Fruit fly (Drosophila melanogaster): ENCODE data around the gene shps.

The shps gene

DNA sequence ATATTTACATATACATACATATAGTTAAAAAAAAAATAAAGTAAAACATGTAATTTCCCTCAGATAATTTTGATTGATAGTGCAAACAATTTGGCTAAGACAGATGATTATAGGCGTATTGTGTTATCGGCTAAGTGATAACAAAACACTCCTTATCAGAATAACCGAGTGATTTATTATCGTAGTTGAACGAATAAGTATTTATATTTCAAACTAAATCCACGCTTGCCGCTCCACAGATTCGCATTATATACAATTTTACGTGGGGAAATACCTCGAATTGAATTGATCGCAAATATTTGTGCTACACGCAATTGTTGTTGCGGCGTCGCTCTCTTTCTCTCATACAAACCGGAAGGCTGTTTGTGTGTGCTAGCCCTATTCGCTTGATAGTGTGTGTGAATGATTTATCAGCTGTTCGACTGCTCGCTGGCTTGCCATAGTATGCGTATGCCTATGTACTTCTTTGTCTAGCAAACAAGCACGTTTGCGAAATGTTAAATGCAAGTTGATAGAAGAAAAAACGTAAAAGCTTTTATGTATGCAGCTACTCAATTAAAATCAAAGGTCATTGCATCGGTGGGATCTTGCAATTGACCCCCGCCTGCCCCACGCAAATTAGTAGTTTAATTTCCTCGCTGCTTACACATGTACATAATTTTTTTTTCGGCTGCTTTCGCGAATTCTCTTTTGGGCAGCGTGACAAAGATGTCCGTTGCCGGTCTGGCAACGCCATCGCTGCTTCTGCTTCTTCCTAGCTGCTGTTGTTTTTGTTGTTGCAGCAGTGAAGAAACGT, 45.8 kb upstream of the shps start (continued):
- TF ChIP-seq CG8632 (GFP tag; optimal IDR thresholded peaks at IDR 0.05), result no peak

DNA sequence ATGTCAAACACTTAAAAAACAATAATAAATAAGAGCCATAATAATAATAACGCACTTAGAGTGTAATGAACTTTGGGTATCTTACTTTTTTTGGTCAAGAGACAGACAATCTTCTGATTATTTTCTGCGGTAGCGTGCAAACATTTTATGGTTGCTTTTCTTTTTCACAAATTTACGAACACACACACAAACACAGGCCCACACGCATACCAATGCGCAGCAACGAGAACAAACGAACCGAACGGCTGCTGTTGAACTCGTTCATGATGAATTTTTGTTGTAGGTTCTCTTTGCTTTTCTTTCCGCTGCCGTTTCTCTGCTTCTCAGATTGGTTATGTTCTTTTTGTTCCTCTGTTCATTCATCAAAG, 45.2 kb upstream of the shps start:
- TF ChIP-seq achi (GFP tag; optimal IDR thresholded peaks at IDR 0.05) (no peak), Lpt (GFP tag; optimal IDR thresholded peaks at IDR 0.05) (no peak), CG6808 (GFP tag; optimal IDR thresholded peaks at IDR 0.05) (no peak), Sox15 (GFP tag; optimal IDR thresholded peaks at IDR 0.05) (no peak), acj6 (GFP tag; optimal IDR thresholded peaks at IDR 0.05) (no peak), CG6792 (GFP tag; optimal IDR thresholded peaks at IDR 0.05) (no peak), CG4318 (GFP tag; optimal IDR thresholded peaks at IDR 0.05) (no peak), lz (GFP tag; optimal IDR thresholded peaks at IDR 0.05) (no peak), CG32006 (GFP tag; optimal IDR thresholded peaks at IDR 0.05) (no peak), CG15336 (GFP tag; IDR thresholded peaks at IDR 0.05) (no peak), topi (GFP tag; optimal IDR thresholded peaks at IDR 0.05) (no peak), fkh (GFP tag; optimal IDR thresholded peaks at IDR 0.05) (no peak), fd85E (GFP tag; optimal IDR thresholded peaks at IDR 0.05) (no peak), esn (GFP tag; optimal IDR thresholded peaks at IDR 0.05) (no peak), dsx (GFP tag; optimal IDR thresholded peaks at IDR 0.05; ENCODE audit: poor library complexity, severe bottlenecking) (no peak), salr (GFP tag; optimal IDR thresholded peaks at IDR 0.05) (no peak)

DNA sequence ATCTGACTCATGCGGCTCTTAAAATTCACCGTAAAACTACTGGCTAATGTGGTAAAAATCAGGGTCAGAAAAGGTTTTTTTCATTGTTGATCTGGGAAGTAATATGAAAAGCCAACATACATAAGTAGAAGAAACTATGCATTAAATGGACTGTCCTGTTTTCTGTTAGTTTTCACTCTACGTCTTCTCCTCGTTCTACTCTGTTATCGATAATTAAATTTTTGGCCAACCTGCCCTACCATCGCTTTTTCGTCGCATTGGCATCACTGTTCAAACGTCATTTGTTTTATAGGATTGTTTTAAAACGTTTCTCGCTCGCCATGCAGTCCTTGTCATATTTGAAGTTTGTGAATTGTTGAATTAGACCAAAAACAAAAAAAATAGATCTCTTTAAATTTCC, 44.7 kb upstream of the shps start:
- TF ChIP-seq CG6808 (GFP tag; optimal IDR thresholded peaks at IDR 0.05), result peak; percentile 93
- TF ChIP-seq Sox14 (GFP tag; optimal IDR thresholded peaks at IDR 0.05), result no peak
- TF ChIP-seq CG3919 (GFP tag; optimal IDR thresholded peaks at IDR 0.05), result no peak

DNA sequence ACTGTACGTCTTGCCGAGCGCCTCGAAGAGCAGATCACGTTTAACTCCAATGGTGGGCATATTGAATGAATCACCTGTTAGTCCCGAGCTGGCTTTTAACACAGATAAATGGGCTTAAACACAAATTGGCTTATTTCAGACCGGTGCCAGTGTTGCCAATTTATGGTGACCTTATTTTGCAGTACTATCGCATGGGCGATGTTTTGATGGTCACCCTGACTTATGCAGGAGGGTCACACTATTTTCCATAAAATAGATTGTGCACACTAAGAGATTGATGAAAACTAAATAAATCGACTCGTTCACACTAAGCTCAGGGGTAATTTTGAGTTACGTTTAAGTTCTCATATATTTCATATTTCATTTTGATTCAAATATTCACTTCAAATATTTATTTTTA, 26.9 kb upstream of the shps start, which contains the start of gene beta-PheRS:
Gene beta-PheRS (minus strand): TSS at position 186 of the 400 bp plus-strand sequence.
- TF ChIP-seq CG32006 (GFP tag; optimal IDR thresholded peaks at IDR 0.05) (no peak), ss (GFP tag; optimal IDR thresholded peaks at IDR 0.05) (no peak), esn (GFP tag; optimal IDR thresholded peaks at IDR 0.05) (peak; percentile 52), fd85E (GFP tag; optimal IDR thresholded peaks at IDR 0.05) (no peak), lz (GFP tag; optimal IDR thresholded peaks at IDR 0.05) (peak; percentile 46), CG11294 (GFP tag; IDR thresholded peaks at IDR 0.05) (peak; percentile 26; the same call in 1 of the 2 replicates), CG15336 (GFP tag; IDR thresholded peaks at IDR 0.05) (no peak), Sox15 (GFP tag; optimal IDR thresholded peaks at IDR 0.05) (no peak), Sox102F (GFP tag; optimal IDR thresholded peaks at IDR 0.05) (no peak), salr (GFP tag; optimal IDR thresholded peaks at IDR 0.05) (no peak), CG6808 (GFP tag; optimal IDR thresholded peaks at IDR 0.05) (no peak), CG6792 (GFP tag; optimal IDR thresholded peaks at IDR 0.05) (no peak), CG3032 (tag; optimal IDR thresholded peaks at IDR 0.05) (no peak), Gug (GFP tag; IDR thresholded peaks at IDR 0.05) (no peak), achi (GFP tag; optimal IDR thresholded peaks at IDR 0.05) (no peak), OdsH (GFP tag; optimal IDR thresholded peaks at IDR 0.05) (no peak), CG1621 (tag; optimal IDR thresholded peaks at IDR 0.05) (no peak), CG31627 (GFP tag; optimal IDR thresholded peaks at IDR 0.05) (peak; percentile 73), CG8319 (GFP tag; optimal IDR thresholded peaks at IDR 0.05) (peak; percentile 99), Hr39 (GFP tag; optimal IDR thresholded peaks at IDR 0.05) (no peak), acj6 (GFP tag; optimal IDR thresholded peaks at IDR 0.05) (no peak), CG11902 (GFP tag; optimal IDR thresholded peaks at IDR 0.05) (peak; percentile 18)

DNA sequence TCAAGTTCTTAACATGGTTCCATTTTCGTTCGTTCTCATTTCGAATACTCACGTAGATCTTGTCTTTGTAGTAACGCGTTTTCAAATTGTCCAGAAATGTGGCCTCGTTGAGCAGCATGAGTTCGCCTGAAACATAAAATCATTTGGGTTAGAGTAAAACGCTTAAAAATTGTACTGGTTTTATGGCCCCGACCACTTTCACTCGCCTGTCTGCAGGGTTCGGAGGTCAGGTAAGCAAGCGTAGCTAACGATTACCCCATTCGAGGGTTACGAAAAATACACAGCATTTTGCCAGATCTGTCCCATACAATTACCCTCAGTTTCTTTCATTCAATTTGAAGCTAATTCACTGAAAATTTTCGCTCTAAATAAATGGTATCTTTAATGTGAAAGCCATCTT, 21.0 kb upstream of the shps start:
- TF ChIP-seq esn (GFP tag; optimal IDR thresholded peaks at IDR 0.05) (no peak), CG6792 (GFP tag; optimal IDR thresholded peaks at IDR 0.05) (no peak), CG15336 (GFP tag; IDR thresholded peaks at IDR 0.05) (no peak), Lpt (GFP tag; optimal IDR thresholded peaks at IDR 0.05) (no peak), eg (GFP tag; IDR thresholded peaks at IDR 0.05) (no peak), CG1621 (tag; optimal IDR thresholded peaks at IDR 0.05) (no peak), dsx (GFP tag; optimal IDR thresholded peaks at IDR 0.05; ENCODE audit: poor library complexity, severe bottlenecking) (no peak), Hr4 (GFP tag; optimal IDR thresholded peaks at IDR 0.05) (no peak), CG10631 (GFP tag; optimal IDR thresholded peaks at IDR 0.05) (no peak), CG32006 (GFP tag; optimal IDR thresholded peaks at IDR 0.05) (no peak), CG31627 (GFP tag; optimal IDR thresholded peaks at IDR 0.05) (no peak), CG8319 (GFP tag; optimal IDR thresholded peaks at IDR 0.05) (no peak), spab (GFP tag; optimal IDR thresholded peaks at IDR 0.05) (no peak), CG6276 (GFP tag; optimal IDR thresholded peaks at IDR 0.05) (no peak), fd59A (GFP tag; optimal IDR thresholded peaks at IDR 0.05) (no peak), fd85E (GFP tag; optimal IDR thresholded peaks at IDR 0.05) (no peak), CG9139 (GFP tag; optimal IDR thresholded peaks at IDR 0.05) (no peak), CG8632 (GFP tag; optimal IDR thresholded peaks at IDR 0.05) (no peak), OdsH (GFP tag; optimal IDR thresholded peaks at IDR 0.05) (no peak), CG11294 (GFP tag; IDR thresholded peaks at IDR 0.05) (no peak)

All from whole organism, prepupa.